Fruit fly (Drosophila melanogaster) whole organism, embryonic: ENCODE data around the gene ND-SGDH.

ENCODE experiments used
- Awh ChIP-seq: fragments of 200-800 bp; sonication (Bioruptor generic); IDR thresholded peaks from 2 replicates; pipeline ENCODE4, ENCODE4 v1.3.6; 2022; ENCODE audit warnings: missing biosample characterization, missing genetic modification characterization
- Blimp-1 ChIP-seq: fragments of 200-800 bp; sonication (Bioruptor generic); optimal IDR thresholded peaks from 3 replicates; lab custom pipeline; 2018; ENCODE audit warnings: missing biosample characterization, missing genetic modification characterization, mild to moderate bottlenecking, moderate library complexity, missing genetic modification reagents
- CG1024 ChIP-seq: fragments of 200-800 bp; sonication (Bioruptor generic); IDR thresholded peaks from 2 replicates; pipeline ENCODE4 v1.3.6; 2022; ENCODE audit warnings: missing biosample characterization, missing genetic modification characterization
- CG10267 ChIP-seq: fragments of 200-800 bp; sonication (Bioruptor generic); optimal IDR thresholded peaks from 2 replicates; lab custom pipeline; 2018; ENCODE audit warnings: missing biosample characterization, mild to moderate bottlenecking, missing genetic modification characterization, moderate library complexity
- CG10366 ChIP-seq: fragments of 200-800 bp; sonication (Bioruptor generic); IDR thresholded peaks from 2 replicates; pipeline ENCODE4 v1.3.6; 2022; ENCODE audit warnings: missing biosample characterization, missing genetic modification characterization
- CG10979 ChIP-seq: fragments of 200-800 bp; sonication (Bioruptor generic); optimal IDR thresholded peaks from 2 replicates; lab custom pipeline; 2018; ENCODE audit warnings: missing biosample characterization, mild to moderate bottlenecking, missing genetic modification characterization, moderate library complexity
- CG1233 ChIP-seq: fragments of 200-800 bp; sonication (Bioruptor generic); optimal IDR thresholded peaks from 4 replicates; lab custom pipeline; 2018; ENCODE audit warnings: missing biosample characterization, mild to moderate bottlenecking, missing genetic modification characterization
- CG13775 ChIP-seq: fragments of 200-800 bp; sonication (Bioruptor generic); optimal IDR thresholded peaks from 3 replicates; lab custom pipeline; 2017; ENCODE audit warnings: missing biosample characterization, mild to moderate bottlenecking, missing genetic modification characterization
- CG14860 ChIP-seq: fragments of 200-800 bp; sonication (Bioruptor generic); IDR thresholded peaks from 3 replicates; pipeline ENCODE4 v1.3.6; 2022; ENCODE audit warnings: missing biosample characterization, missing genetic modification characterization; ENCODE audit not compliant: partially characterized antibody
- CG17361 ChIP-seq: fragments of 200-800 bp; sonication (Bioruptor generic); IDR thresholded peaks from 3 replicates; pipeline ENCODE4 v1.3.6; 2022; ENCODE audit warnings: missing biosample characterization, missing genetic modification characterization
- CG1792 ChIP-seq: fragments of 200-800 bp; sonication (Bioruptor generic); optimal IDR thresholded peaks from 2 replicates; lab custom pipeline; 2016; ENCODE audit warnings: missing biosample characterization, missing genetic modification characterization
- CG1832 ChIP-seq: fragments of 200-800 bp; sonication (Bioruptor generic); optimal IDR thresholded peaks from 2 replicates; lab custom pipeline; 2017; ENCODE audit warnings: missing biosample characterization, mild to moderate bottlenecking, missing genetic modification characterization, inconsistent platforms
- CG6683 ChIP-seq: fragments of 200-800 bp; sonication (Bioruptor generic); optimal IDR thresholded peaks from 2 replicates; lab custom pipeline; 2017; ENCODE audit warnings: missing biosample characterization, mild to moderate bottlenecking, missing genetic modification characterization, missing genetic modification reagents
- CG7271 ChIP-seq: fragments of 200-800 bp; sonication (Bioruptor generic); optimal IDR thresholded peaks from 2 replicates; lab custom pipeline; 2018; ENCODE audit warnings: missing biosample characterization, mild to moderate bottlenecking, missing genetic modification characterization, moderate library complexity
- CG7839 ChIP-seq: fragments of 200-800 bp; sonication (Bioruptor generic); optimal IDR thresholded peaks from 3 replicates; lab custom pipeline; 2018; ENCODE audit warnings: missing biosample characterization, mild to moderate bottlenecking, missing genetic modification characterization, moderate library complexity
- CG8290 ChIP-seq, 3 experiments: fragments of 200-800 bp; sonication (Bioruptor generic); optimal IDR thresholded peaks; 2 replicates each; lab custom pipeline; 2016 to 2019; ENCODE audit warnings: missing biosample characterization in 3 of 3, missing genetic modification characterization in 3 of 3, mild to moderate bottlenecking in 2 of 3, moderate library complexity in 1 of 3
- CG8388 ChIP-seq: fragments of 200-800 bp; sonication (Bioruptor generic); optimal IDR thresholded peaks from 2 replicates; lab custom pipeline; 2019; ENCODE audit warnings: missing biosample characterization, mild to moderate bottlenecking, missing genetic modification characterization, moderate library complexity
- CG8924 ChIP-seq: fragments of 200-800 bp; optimal IDR thresholded peaks from 3 replicates; lab custom pipeline; 2019; ENCODE audit warnings: missing biosample characterization, mild to moderate bottlenecking, missing genetic modification characterization, moderate library complexity
- CG9437 ChIP-seq: fragments of 200-800 bp; sonication (Bioruptor generic); optimal IDR thresholded peaks from 2 replicates; lab custom pipeline; 2018; ENCODE audit warnings: missing biosample characterization, mild to moderate bottlenecking, missing genetic modification characterization
- CG9727 ChIP-seq: fragments of 200-800 bp; sonication (Bioruptor generic); optimal IDR thresholded peaks from 3 replicates; lab custom pipeline; 2017; ENCODE audit warnings: missing biosample characterization, mild to moderate bottlenecking, missing genetic modification characterization
- Dad ChIP-seq: fragments of 200-800 bp; sonication (Bioruptor generic); optimal IDR thresholded peaks from 3 replicates; lab custom pipeline; 2016; ENCODE audit warnings: missing biosample characterization, missing genetic modification characterization
- Dbx ChIP-seq: fragments of 200-800 bp; sonication (Bioruptor generic); IDR thresholded peaks from 3 replicates; pipeline ENCODE4 v1.3.6; 2022; ENCODE audit warnings: missing biosample characterization, missing genetic modification characterization
- Deaf1 ChIP-seq: fragments of 200-800 bp; optimal IDR thresholded peaks from 3 replicates; lab custom pipeline; 2019; ENCODE audit warnings: missing biosample characterization, mild to moderate bottlenecking, missing genetic modification characterization, moderate library complexity
- Eip74EF ChIP-seq, 2 experiments: fragments of 200-800 bp in 1 of 2; fragments of >200 bp in 1 of 2; sonication (Bioruptor generic) in 1 of 2; optimal IDR thresholded peaks; 2 replicates each; lab custom pipeline; 2017 to 2019; ENCODE audit warnings: missing biosample characterization in 2 of 2, missing genetic modification characterization in 2 of 2, mild to moderate bottlenecking in 1 of 2, moderate library complexity in 1 of 2
- H15 ChIP-seq: fragments of 200-800 bp; sonication (Bioruptor generic); IDR thresholded peaks from 3 replicates; pipeline ENCODE4 v1.3.6; 2022; ENCODE audit warnings: missing biosample characterization, missing genetic modification characterization
- Kr ChIP-seq: fragments of 200-800 bp; sonication (Bioruptor generic); optimal IDR thresholded peaks from 2 replicates; lab custom pipeline; 2017; ENCODE audit warnings: missing biosample characterization, mild to moderate bottlenecking, missing genetic modification characterization
- Lhr ChIP-seq: fragments of 200-800 bp; sonication (Bioruptor generic); optimal IDR thresholded peaks from 3 replicates; lab custom pipeline; 2017; ENCODE audit warnings: mild to moderate bottlenecking, missing biosample characterization, missing genetic modification reagents, missing genetic modification characterization
- Rfx ChIP-seq: fragments of 200-800 bp; sonication (Bioruptor generic); IDR thresholded peaks from 2 replicates; pipeline ENCODE4 v1.3.6; 2022; ENCODE audit warnings: missing biosample characterization, missing genetic modification characterization
- bowl ChIP-seq: fragments of 200-800 bp; sonication (Bioruptor generic); IDR thresholded peaks from 2 replicates; pipeline ENCODE4 v1.3.6; 2022; ENCODE audit warnings: missing biosample characterization, missing genetic modification characterization
- chinmo ChIP-seq: fragments of 200-800 bp; sonication (Bioruptor generic); IDR thresholded peaks from 4 replicates; pipeline ENCODE4 v1.3.6; 2022; ENCODE audit warnings: missing biosample characterization, missing genetic modification characterization; ENCODE audit not compliant: partially characterized antibody
- dmrt11E ChIP-seq: fragments of 200-800 bp; sonication (Bioruptor generic); optimal IDR thresholded peaks from 3 replicates; lab custom pipeline; 2018; ENCODE audit warnings: missing biosample characterization, mild to moderate bottlenecking, missing genetic modification characterization, moderate library complexity
- fd96Cb ChIP-seq: fragments of 200-800 bp; sonication (Bioruptor generic); optimal IDR thresholded peaks from 2 replicates; lab custom pipeline; 2018; ENCODE audit warnings: missing biosample characterization, mild to moderate bottlenecking, missing genetic modification characterization, moderate library complexity
- fu2 ChIP-seq: fragments of 200-800 bp; sonication (Bioruptor generic); optimal IDR thresholded peaks from 2 replicates; lab custom pipeline; 2016; ENCODE audit warnings: missing biosample characterization, missing genetic modification characterization
- gt ChIP-seq: fragments of 200-800 bp; sonication (Bioruptor generic); IDR thresholded peaks from 2 replicates; pipeline ENCODE4 v1.3.6; 2022; ENCODE audit warnings: missing biosample characterization, missing genetic modification characterization
- hb ChIP-seq: fragments of 200-800 bp; sonication (Bioruptor generic); IDR thresholded peaks from 3 replicates; pipeline ENCODE4 v1.3.6; 2022; ENCODE audit warnings: missing biosample characterization, missing genetic modification characterization; ENCODE audit not compliant: partially characterized antibody
- nmo ChIP-seq: fragments of 200-800 bp; sonication (Bioruptor generic); optimal IDR thresholded peaks from 2 replicates; lab custom pipeline; 2018; ENCODE audit warnings: missing biosample characterization, mild to moderate bottlenecking, missing genetic modification characterization, moderate library complexity
- oc ChIP-seq: fragments of 200-800 bp; sonication (Bioruptor generic); optimal IDR thresholded peaks from 2 replicates; lab custom pipeline; 2018; ENCODE audit warnings: missing biosample characterization, mild to moderate bottlenecking, missing genetic modification characterization, moderate library complexity
- phol ChIP-seq: fragments of 200-800 bp; sonication (Bioruptor generic); optimal IDR thresholded peaks from 3 replicates; lab custom pipeline; 2018; ENCODE audit warnings: missing biosample characterization, mild to moderate bottlenecking, missing genetic modification characterization, moderate library complexity
- sd ChIP-seq: fragments of 200-800 bp; sonication (Bioruptor generic); optimal IDR thresholded peaks from 3 replicates; lab custom pipeline; 2018; ENCODE audit warnings: missing biosample characterization, mild to moderate bottlenecking, missing genetic modification characterization, moderate library complexity
- sens ChIP-seq: fragments of 200-800 bp; sonication (Bioruptor generic); peaks from one replicate; lab custom pipeline; 2016; ENCODE audit warnings: missing biosample characterization, missing genetic modification characterization
- seq ChIP-seq: fragments of 200-800 bp; sonication (Bioruptor generic); IDR thresholded peaks from 2 replicates; pipeline ENCODE4 v1.3.6; 2022; ENCODE audit warnings: missing biosample characterization, missing genetic modification characterization
- sqz ChIP-seq: fragments of 200-800 bp; sonication (Bioruptor generic); optimal IDR thresholded peaks from 3 replicates; lab custom pipeline; 2018; ENCODE audit warnings: missing biosample characterization, mild to moderate bottlenecking, missing genetic modification characterization
- stc ChIP-seq: fragments of 200-800 bp; sonication (Bioruptor generic); IDR thresholded peaks from 2 replicates; pipeline ENCODE4 v1.3.6; 2022; ENCODE audit warnings: missing biosample characterization, missing genetic modification characterization
- tna ChIP-seq: fragments of 200-800 bp; sonication (Bioruptor generic); IDR thresholded peaks from 2 replicates; pipeline ENCODE4 v1.3.6; 2022; ENCODE audit warnings: missing biosample characterization, missing genetic modification characterization; ENCODE audit not compliant: partially characterized antibody
- twi ChIP-seq: fragments of 200-800 bp; optimal IDR thresholded peaks from 2 replicates; lab custom pipeline; 2019; ENCODE audit warnings: missing biosample characterization, mild to moderate bottlenecking, missing genetic modification characterization, moderate library complexity
- vnd ChIP-seq: fragments of 200-800 bp; sonication (Bioruptor generic); IDR thresholded peaks from 3 replicates; pipeline ENCODE4 v1.3.6; 2022; ENCODE audit warnings: missing biosample characterization, missing genetic modification characterization; ENCODE audit not compliant: partially characterized antibody
- vvl ChIP-seq: fragments of 200-800 bp; sonication (Bioruptor generic); IDR thresholded peaks from 2 replicates; pipeline ENCODE4 v1.3.6; 2022; ENCODE audit warnings: missing biosample characterization, missing genetic modification characterization

ND-SGDH gene

DNA sequence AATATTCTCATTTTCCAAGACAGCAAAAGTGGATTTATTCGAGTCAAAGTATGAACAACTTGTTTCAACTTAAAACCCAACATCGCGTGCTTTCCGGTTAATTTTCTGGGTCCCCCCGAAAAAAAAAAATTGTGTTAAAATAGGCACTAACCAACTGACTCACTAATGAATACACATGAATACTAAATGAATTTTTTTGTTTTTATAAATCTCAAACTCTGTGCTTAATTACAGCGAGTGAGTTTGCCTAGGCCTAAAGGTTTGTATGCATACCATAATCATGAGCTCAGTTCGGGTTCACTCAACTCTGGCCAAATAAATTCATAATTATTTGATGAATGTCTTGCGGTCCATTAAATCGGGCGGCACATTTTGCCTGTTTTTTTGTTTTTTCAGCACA, 31.0 kb downstream of the ND-SGDH start:
- TF ChIP-seq Dbx (GFP tag; lab: Robert Waterston, UW) (no peak), Awh (peak; percentile 52; the same call in 1 of the 2 replicates), sd (tag; lab: Kevin White, UChicago) (peak; percentile 43), sens (GFP tag; lab: Kevin White, UChicago) (peak; percentile 56), vvl (GFP tag; lab: Robert Waterston, UW) (peak; percentile 53; the same call in 1 of the 2 replicates), bowl (GFP tag; lab: Robert Waterston, UW) (no peak), sqz (GFP tag; lab: Kevin White, UChicago) (peak; percentile 70), chinmo (GFP tag; lab: Robert Waterston, UW) (0 out of 4 replicates have a peak, but pooled peaks have one; percentile 62), CG1792 (GFP tag; lab: Kevin White, UChicago) (no peak), CG9727 (GFP tag; lab: Kevin White, UChicago) (no peak), hb (no peak), CG1832 (no peak), H15 (GFP tag; lab: Robert Waterston, UW) (no peak)

DNA sequence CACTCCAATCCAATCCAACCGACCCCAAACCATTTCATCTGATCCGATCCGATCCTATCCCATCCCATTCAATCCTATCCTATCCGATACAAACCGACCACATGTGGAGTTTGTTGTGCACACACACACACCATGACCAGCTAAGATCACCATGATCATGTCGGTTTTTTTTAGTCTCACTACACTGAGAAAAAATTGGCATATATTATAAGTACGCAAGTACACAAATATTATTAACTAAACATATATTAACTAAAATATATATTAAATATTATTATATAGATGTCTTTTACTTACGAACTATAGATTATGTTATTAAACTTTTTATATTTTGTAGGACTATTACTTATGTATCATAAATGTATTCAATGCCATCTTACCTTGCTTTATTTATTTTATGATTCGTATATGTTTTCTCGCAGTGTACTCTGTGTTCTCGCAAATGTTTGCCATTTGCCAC, 36.4 kb downstream of the ND-SGDH start:
- peak; percentile 75 for TF ChIP-seq twi
- no peak for TF ChIP-seq CG9437
- no peak for TF ChIP-seq vnd (GFP tag; lab: Robert Waterston, UW)
- TF ChIP-seq Lhr (GFP tag; lab: Kevin White, UChicago) = no peak
- no peak for TF ChIP-seq CG8290 (GFP tag; optimal IDR thresholded peaks at IDR 0.05; lab: Kevin White, UChicago)
- no peak for TF ChIP-seq CG8290 (tag; optimal IDR thresholded peaks at IDR 0.05; lab: Kevin White, UChicago)
- TF ChIP-seq tna (GFP tag; lab: Robert Waterston, UW) = no peak
- TF ChIP-seq sens (GFP tag; lab: Kevin White, UChicago) = no peak
- TF ChIP-seq bowl (GFP tag; lab: Robert Waterston, UW) = no peak
- TF ChIP-seq Deaf1 (tag; lab: Kevin White, UChicago) = no peak
- no peak for TF ChIP-seq CG1024 (GFP tag; lab: Robert Waterston, UW)
- peak; percentile 19 for TF ChIP-seq CG7271
- peak; percentile 55 for TF ChIP-seq CG10267 (tag; lab: Kevin White, UChicago)
- TF ChIP-seq gt = no peak
- no peak for TF ChIP-seq CG10366 (GFP tag; lab: Robert Waterston, UW)
- TF ChIP-seq CG10979 (tag; lab: Kevin White, UChicago) = peak; percentile 59
- no peak for TF ChIP-seq Rfx (GFP tag; lab: Robert Waterston, UW)
- TF ChIP-seq Blimp-1 (GFP tag; lab: Kevin White, UChicago) = peak; percentile 26
- TF ChIP-seq CG14860 (GFP tag; lab: Robert Waterston, UW) = no peak
- no peak for TF ChIP-seq CG1233 (GFP tag; lab: Kevin White, UChicago)
- TF ChIP-seq stc (GFP tag; lab: Robert Waterston, UW) = no peak
- TF ChIP-seq nmo (GFP tag; lab: Kevin White, UChicago) = peak; percentile 57
- TF ChIP-seq CG9727 (GFP tag; lab: Kevin White, UChicago) = peak; percentile 61
- TF ChIP-seq Eip74EF (GFP tag; optimal IDR thresholded peaks at IDR 0.05; lab: Kevin White, UChicago) = no peak
- peak; percentile 8 for TF ChIP-seq fd96Cb (tag; lab: Kevin White, UChicago)
- TF ChIP-seq phol (tag; lab: Kevin White, UChicago) = peak; percentile 63
- TF ChIP-seq seq (GFP tag; lab: Robert Waterston, UW) = no peak
- no peak for TF ChIP-seq oc (tag; lab: Kevin White, UChicago)
- peak; percentile 65; the same call in 2 of the 3 replicates for TF ChIP-seq CG17361 (GFP tag; lab: Robert Waterston, UW)
- TF ChIP-seq CG7839 = peak; percentile 47
- TF ChIP-seq CG6683 (GFP tag; lab: Kevin White, UChicago) = no peak
- TF ChIP-seq CG13775 = peak; percentile 12
- no peak for TF ChIP-seq Dad (GFP tag; lab: Kevin White, UChicago)
- peak; percentile 21 for TF ChIP-seq CG8388 (GFP tag; lab: Kevin White, UChicago)
- TF ChIP-seq fu2 (GFP tag; lab: Kevin White, UChicago) = no peak
- TF ChIP-seq sqz (GFP tag; lab: Kevin White, UChicago) = peak; percentile 37
- TF ChIP-seq CG8924 (tag; lab: Kevin White, UChicago) = peak; percentile 50
- TF ChIP-seq Kr (GFP tag; lab: Kevin White, UChicago) = peak; percentile 1
- TF ChIP-seq dmrt11E (tag; lab: Kevin White, UChicago) = peak; percentile 77
